Fruit fly (Drosophila melanogaster) whole organism: ENCODE results near the gene CG8907.

Experiments used
- CG8478 ChIP-seq: fragments of >200 bp; optimal IDR thresholded peaks from 2 replicates; lab custom pipeline; 2018; ENCODE audit warnings: inconsistent platforms
- Dll ChIP-seq: fragments of >200 bp; optimal IDR thresholded peaks from 2 replicates; lab custom pipeline; 2017
- EcR ChIP-seq, 2 experiments: fragments of >200 bp; optimal IDR thresholded peaks; 2 replicates each; lab custom pipeline; 2017; ENCODE audit warnings: missing biosample characterization in 2 of 2, missing genetic modification characterization in 2 of 2, missing genetic modification reagents in 2 of 2
- pan ChIP-seq: fragments of >200 bp; optimal IDR thresholded peaks from 2 replicates; lab custom pipeline; 2017
- psq ChIP-seq: fragments of >200 bp; optimal IDR thresholded peaks from 2 replicates; lab custom pipeline; 2017
- usp ChIP-seq: fragments of >200 bp; optimal IDR thresholded peaks from 2 replicates; lab custom pipeline; 2017; ENCODE audit warnings: missing biosample characterization, missing genetic modification characterization, mixed read lengths

- TF ChIP-seq psq (lab: Kevin White, UChicago), result no peak
- no peak for TF ChIP-seq Dll (lab: Kevin White, UChicago)
- TF ChIP-seq usp (GFP tag; lab: Kevin White, UChicago), result no peak
- TF ChIP-seq EcR (GFP tag; optimal IDR thresholded peaks at IDR 0.05; lab: Kevin White, UChicago), result no peak
- TF ChIP-seq pan (lab: Kevin White, UChicago), result no peak
- no peak for TF ChIP-seq CG8478 (lab: Kevin White, UChicago)
Measured at dm6 chr3R:17039993-17040807, 32.1 kb downstream of the CG8907 start, which contains the start of the genes CG18213 and Trm7-32.
